Worm (Caenorhabditis elegans) whole organism, L2 larva: Measurements from ENCODE around the gene C45B11.5.

Experiments used
- ama-1 ChIP-seq: fragments of 150-350 bp; optimal IDR thresholded peaks from 2 replicates; lab custom pipeline; 2018; ENCODE audit warnings: inconsistent platforms
- ceh-82 ChIP-seq: fragments of 150-350 bp; optimal IDR thresholded peaks from 2 replicates; lab custom pipeline; 2014; ENCODE audit warnings: missing biosample characterization, missing genetic modification characterization
- fos-1 ChIP-seq: fragments of 150-350 bp; optimal IDR thresholded peaks from 2 replicates; lab custom pipeline; 2014; ENCODE audit warnings: missing biosample characterization, missing genetic modification characterization
- mdl-1 ChIP-seq, 2 experiments: fragments of 150-350 bp in 1 of 2; sonication (generic microtip) in 1 of 2; optimal IDR thresholded peaks; 2 replicates each; lab custom pipeline; 2017; ENCODE audit warnings: missing biosample characterization in 2 of 2, missing genetic modification characterization in 2 of 2
- nhr-11 ChIP-seq: fragments of 150-350 bp; optimal IDR thresholded peaks from 2 replicates; lab custom pipeline; 2014; ENCODE audit warnings: missing biosample characterization, missing genetic modification characterization
- skn-1 ChIP-seq: sonication (generic microtip); optimal IDR thresholded peaks from 2 replicates; lab custom pipeline; 2017; ENCODE audit warnings: missing biosample characterization, missing genetic modification characterization
- unc-39 ChIP-seq: fragments of 150-350 bp; optimal IDR thresholded peaks from 2 replicates; lab custom pipeline; 2014; ENCODE audit warnings: missing biosample characterization, missing genetic modification characterization
- unc-62 ChIP-seq: fragments of 150-350 bp; optimal IDR thresholded peaks from 2 replicates; lab custom pipeline; 2014; ENCODE audit warnings: missing biosample characterization, missing genetic modification reagents, missing genetic modification characterization
- zag-1 ChIP-seq: fragments of 150-350 bp; optimal IDR thresholded peaks from 2 replicates; lab custom pipeline; 2014; ENCODE audit warnings: missing biosample characterization, missing genetic modification characterization
- ztf-11 ChIP-seq: sonication (generic microtip); optimal IDR thresholded peaks from 2 replicates; lab custom pipeline; 2017; ENCODE audit warnings: missing biosample characterization, missing genetic modification characterization

ce11 chrV:11000650-11001049, 40.9 kb upstream of the C45B11.5 start, which contains the start of gene isy-1:
- TF ChIP-seq ceh-82 (no peak), ama-1 (no peak), fos-1 (tag; lab: Kevin White, UChicago) (peak; percentile 38), ztf-11 (no peak), skn-1 (tag; lab: Kevin White, UChicago) (no peak), unc-62 (GFP tag; lab: Kevin White, UChicago) (no peak), mdl-1 (tag; optimal IDR thresholded peaks at IDR 0.05; lab: Kevin White, UChicago) (no peak), zag-1 (tag; lab: Kevin White, UChicago) (no peak), unc-39 (no peak), nhr-11 (tag; lab: Kevin White, UChicago) (no peak)
